Worm (Caenorhabditis elegans) whole organism, L1 larva: Measurements from ENCODE around the gene F55G11.6.

Experiments
- aly-2 ChIP-seq: fragments of 150-350 bp; optimal IDR thresholded peaks from 2 replicates; lab custom pipeline; 2014; ENCODE audit warnings: missing biosample characterization, missing genetic modification characterization
- ceh-82 ChIP-seq, 3 experiments: fragments of 150-350 bp in 1 of 3; sonication (generic microtip) in 2 of 3; optimal IDR thresholded peaks; 2 replicates each; lab custom pipeline; 2014 to 2017; ENCODE audit warnings: missing biosample characterization in 3 of 3, missing genetic modification characterization in 3 of 3
- elt-3 ChIP-seq, 6 experiments: fragments of 150-350 bp in 1 of 6; sonication (generic microtip); optimal IDR thresholded peaks; 2 replicates each; lab custom pipeline; 2017 to 2018; ENCODE audit warnings: missing biosample characterization in 6 of 6, missing genetic modification characterization in 6 of 6, inconsistent platforms in 1 of 6
- lin-13 ChIP-seq: fragments of 150-350 bp; optimal IDR thresholded peaks from 2 replicates; lab custom pipeline; 2014; ENCODE audit warnings: missing biosample characterization, missing genetic modification reagents, missing genetic modification characterization
- lin-35 ChIP-seq, 2 experiments: fragments of 150-350 bp; optimal IDR thresholded peaks; 2 replicates each; lab custom pipeline; 2014; ENCODE audit warnings: missing biosample characterization in 2 of 2, missing genetic modification characterization in 2 of 2, missing genetic modification reagents in 2 of 2
- mep-1 ChIP-seq: fragments of 150-350 bp; optimal IDR thresholded peaks from 2 replicates; lab custom pipeline; 2014; ENCODE audit warnings: missing biosample characterization, missing genetic modification characterization
- nhr-11 ChIP-seq: fragments of 150-350 bp; optimal IDR thresholded peaks from 2 replicates; lab custom pipeline; 2014; ENCODE audit warnings: missing biosample characterization, missing genetic modification characterization
- snpc-4 ChIP-seq: fragments of 150-350 bp; optimal IDR thresholded peaks from 2 replicates; lab custom pipeline; 2014; ENCODE audit warnings: missing biosample characterization, missing genetic modification characterization
- tbx-2 ChIP-seq: sonication (generic microtip); optimal IDR thresholded peaks from 2 replicates; lab custom pipeline; 2016; ENCODE audit warnings: missing genetic modification characterization, missing compliant biosample characterization
- vab-15 ChIP-seq: sonication (generic microtip); optimal IDR thresholded peaks from 2 replicates; lab custom pipeline; 2017; ENCODE audit warnings: missing genotype, mild to moderate bottlenecking, missing genetic modification characterization, missing compliant biosample characterization
- ztf-11 ChIP-seq, 2 experiments: sonication (generic microtip); optimal IDR thresholded peaks; 2 replicates each; lab custom pipeline; 2016 to 2017; ENCODE audit warnings: missing genetic modification characterization in 2 of 2, missing biosample characterization in 1 of 2, missing compliant biosample characterization in 1 of 2

ce11 chrIV:12914532-12915019, 43.3 kb upstream of the F55G11.6 start, which contains the start of gene irg-6:
- TF ChIP-seq tbx-2 (tag; lab: Kevin White, UChicago): no peak
- TF ChIP-seq ztf-11 (tag; optimal IDR thresholded peaks at IDR 0.05; lab: Kevin White, UChicago): no peak
- TF ChIP-seq vab-15 (tag; lab: Kevin White, UChicago): no peak
- TF ChIP-seq mep-1: no peak
- TF ChIP-seq nhr-11 (tag; lab: Kevin White, UChicago): no peak
- no peak for TF ChIP-seq lin-13 (GFP tag; lab: Kevin White, UChicago)
- no peak for TF ChIP-seq ceh-82 (tag; optimal IDR thresholded peaks at IDR 0.05; lab: Kevin White, UChicago)
- no peak for TF ChIP-seq aly-2
- no peak for TF ChIP-seq snpc-4 (tag; lab: Kevin White, UChicago)
- TF ChIP-seq elt-3 (tag; optimal IDR thresholded peaks at IDR 0.05; lab: Kevin White, UChicago): no peak
- no peak for TF ChIP-seq lin-35 (GFP tag; optimal IDR thresholded peaks at IDR 0.05; lab: Kevin White, UChicago)
